Worm (Caenorhabditis elegans) whole organism, mixed stage, embryonic: Measurements from ENCODE around the gene aman-2.

ENCODE experiments used
- elt-3 ChIP-seq: fragments of 150-350 bp; optimal IDR thresholded peaks from 2 replicates; lab custom pipeline; 2014; ENCODE audit warnings: missing biosample characterization, missing genetic modification characterization
- ztf-11 ChIP-seq: fragments of 150-350 bp; optimal IDR thresholded peaks from 2 replicates; lab custom pipeline; 2014; ENCODE audit warnings: missing biosample characterization, missing genetic modification characterization

DNA sequence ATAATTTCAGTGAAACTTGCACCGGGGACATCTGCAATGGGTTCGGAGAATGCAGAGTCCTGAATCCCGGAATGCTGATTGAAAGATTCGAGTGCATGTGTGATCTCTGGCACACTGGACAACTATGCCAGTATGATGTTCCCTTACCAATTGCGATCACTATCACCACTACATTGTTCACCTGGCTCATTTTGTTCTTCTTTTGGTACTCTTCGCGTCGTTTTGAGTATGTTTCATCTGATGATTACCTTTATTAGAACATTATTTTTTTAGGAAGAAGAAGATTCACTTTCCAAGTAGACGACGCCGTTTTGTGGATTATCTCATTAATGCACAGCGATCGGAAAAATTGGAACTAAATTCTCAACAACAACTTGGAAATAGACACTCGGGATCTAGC, 10.7 kb upstream of the aman-2 start:
- no peak for TF ChIP-seq elt-3
- TF ChIP-seq ztf-11 (tag; lab: Kevin White, UChicago) = no peak
